Fruit fly (Drosophila melanogaster) Kc167 (cell line): ENCODE results near the gene CG34278.

ENCODE experiments used
- Myc ChIP-seq: fragments of >200 bp; optimal IDR thresholded peaks from 2 replicates; lab custom pipeline; 2017; ENCODE audit warnings: missing external identifiers
- h ChIP-seq: fragments of >200 bp; optimal IDR thresholded peaks from 3 replicates; lab custom pipeline; 2018; ENCODE audit warnings: missing external identifiers

- TF ChIP-seq h (lab: Kevin White, UChicago) (no peak), Myc (lab: Kevin White, UChicago) (no peak)
These were observed 9.2 kb upstream of the CG34278 start for dm6 chr3R:17110880-17111726.
